Fruit fly (Drosophila melanogaster): ENCODE measurements around the gene CG14543.

- TF ChIP-seq CG11085 (GFP tag; IDR thresholded peaks at IDR 0.05): no peak
- no peak for TF ChIP-seq CG14965 (GFP tag; optimal IDR thresholded peaks at IDR 0.05; ENCODE audit: borderline replicate concordance)
These were observed 49.1 kb upstream of the CG14543 start for dm6 chr3R:26007298-26007697.
